Fruit fly (Drosophila melanogaster) whole organism, embryonic: ENCODE data around the gene CG14535.

Source experiments
- Asciz ChIP-seq: fragments of 200-800 bp; sonication (Bioruptor generic); optimal IDR thresholded peaks from 2 replicates; lab custom pipeline; 2017; ENCODE audit warnings: missing biosample characterization, mild to moderate bottlenecking, missing genetic modification characterization, missing genetic modification reagents
- CG12236 ChIP-seq: fragments of 200-800 bp; sonication (Bioruptor generic); optimal IDR thresholded peaks from 2 replicates; lab custom pipeline; 2016; ENCODE audit warnings: missing biosample characterization, missing genetic modification characterization
- CG13624 ChIP-seq: fragments of 200-800 bp; sonication (Bioruptor generic); optimal IDR thresholded peaks from 2 replicates; lab custom pipeline; 2016; ENCODE audit warnings: missing biosample characterization, missing genetic modification characterization
- CG13894 ChIP-seq: fragments of 200-800 bp; sonication (Bioruptor generic); optimal IDR thresholded peaks from 3 replicates; lab custom pipeline; 2018; ENCODE audit warnings: missing biosample characterization, mild to moderate bottlenecking, missing genetic modification characterization, moderate library complexity
- CG14667 ChIP-seq: fragments of 200-800 bp; sonication (Bioruptor generic); IDR thresholded peaks from 2 replicates; pipeline ENCODE4 v1.3.6; 2022; ENCODE audit warnings: missing biosample characterization, missing genetic modification characterization
- CG14965 ChIP-seq: fragments of 200-800 bp; sonication (Bioruptor generic); optimal IDR thresholded peaks from 2 replicates; lab custom pipeline; 2016; ENCODE audit warnings: missing biosample characterization, missing genetic modification characterization, borderline replicate concordance
- CG1647 ChIP-seq: fragments of 200-800 bp; sonication (Bioruptor generic); optimal IDR thresholded peaks from 3 replicates; lab custom pipeline; 2016; ENCODE audit warnings: missing biosample characterization, missing genetic modification characterization
- CG16779 ChIP-seq: fragments of 200-800 bp; sonication (Bioruptor generic); IDR thresholded peaks from 2 replicates; pipeline ENCODE4 v1.3.6; 2022; ENCODE audit warnings: missing biosample characterization, missing genetic modification characterization
- CG17359 ChIP-seq: fragments of 200-800 bp; sonication (Bioruptor generic); optimal IDR thresholded peaks from 3 replicates; lab custom pipeline; 2018; ENCODE audit warnings: missing biosample characterization, mild to moderate bottlenecking, missing genetic modification characterization, moderate library complexity
- CG17568 ChIP-seq: fragments of 200-800 bp; sonication (Bioruptor generic); optimal IDR thresholded peaks from 2 replicates; lab custom pipeline; 2018; ENCODE audit warnings: missing biosample characterization, mild to moderate bottlenecking, missing genetic modification characterization, moderate library complexity
- CG2120 ChIP-seq: fragments of 200-800 bp; sonication (Bioruptor generic); optimal IDR thresholded peaks from 3 replicates; lab custom pipeline; 2016; ENCODE audit warnings: missing biosample characterization, missing genetic modification characterization
- CG2875 ChIP-seq: fragments of 200-800 bp; sonication (Bioruptor generic); optimal IDR thresholded peaks from 2 replicates; lab custom pipeline; 2017; ENCODE audit warnings: missing biosample characterization, mild to moderate bottlenecking, missing genetic modification characterization, missing genetic modification reagents
- CG31224 ChIP-seq: fragments of 200-800 bp; sonication (Bioruptor generic); IDR thresholded peaks from 2 replicates; pipeline ENCODE4 v1.3.6; 2022; ENCODE audit warnings: missing biosample characterization, missing genetic modification characterization
- CG31365 ChIP-seq: fragments of 200-800 bp; sonication (Bioruptor generic); optimal IDR thresholded peaks from 2 replicates; lab custom pipeline; 2018; ENCODE audit warnings: missing biosample characterization, mild to moderate bottlenecking, missing genetic modification characterization
- CG3281 ChIP-seq: fragments of 200-800 bp; sonication (Bioruptor generic); optimal IDR thresholded peaks from 3 replicates; lab custom pipeline; 2017; ENCODE audit warnings: missing biosample characterization, mild to moderate bottlenecking, missing genetic modification characterization
- CG3407 ChIP-seq: fragments of 200-800 bp; sonication (Bioruptor generic); optimal IDR thresholded peaks from 2 replicates; lab custom pipeline; 2018; ENCODE audit warnings: missing biosample characterization, mild to moderate bottlenecking, missing genetic modification characterization
- CG4282 ChIP-seq: fragments of 200-800 bp; sonication (Bioruptor generic); optimal IDR thresholded peaks from 2 replicates; lab custom pipeline; 2016; ENCODE audit warnings: missing biosample characterization, missing genetic modification characterization
- CG4730 ChIP-seq: fragments of 200-800 bp; sonication (Bioruptor generic); IDR thresholded peaks from 2 replicates; pipeline ENCODE4 v1.3.6; 2022; ENCODE audit warnings: missing biosample characterization, missing genetic modification characterization
- CG4854 ChIP-seq: fragments of 200-800 bp; sonication (Bioruptor generic); optimal IDR thresholded peaks from 2 replicates; lab custom pipeline; 2016; ENCODE audit warnings: missing biosample characterization, missing genetic modification characterization, inconsistent platforms
- CG7271 ChIP-seq: fragments of 200-800 bp; sonication (Bioruptor generic); optimal IDR thresholded peaks from 2 replicates; lab custom pipeline; 2018; ENCODE audit warnings: missing biosample characterization, mild to moderate bottlenecking, missing genetic modification characterization, moderate library complexity
- CG7556 ChIP-seq: fragments of 200-800 bp; sonication (Bioruptor generic); optimal IDR thresholded peaks from 2 replicates; lab custom pipeline; 2017; ENCODE audit warnings: missing biosample characterization, mild to moderate bottlenecking, missing genetic modification characterization
- CG8359 ChIP-seq: fragments of 200-800 bp; sonication (Bioruptor generic); optimal IDR thresholded peaks from 2 replicates; lab custom pipeline; 2017; ENCODE audit warnings: missing biosample characterization, mild to moderate bottlenecking, missing genetic modification characterization, borderline replicate concordance
- CkIIα-i1 ChIP-seq: fragments of 200-800 bp; sonication (Bioruptor generic); IDR thresholded peaks from 2 replicates; pipeline ENCODE4 v1.3.6; 2022; ENCODE audit warnings: missing biosample characterization, missing genetic modification characterization
- Dbx ChIP-seq: fragments of 200-800 bp; sonication (Bioruptor generic); IDR thresholded peaks from 3 replicates; pipeline ENCODE4 v1.3.6; 2022; ENCODE audit warnings: missing biosample characterization, missing genetic modification characterization
- Eip74EF ChIP-seq, 2 experiments: fragments of 200-800 bp in 1 of 2; fragments of >200 bp in 1 of 2; sonication (Bioruptor generic) in 1 of 2; optimal IDR thresholded peaks; 2 replicates each; lab custom pipeline; 2017 to 2019; ENCODE audit warnings: missing biosample characterization in 2 of 2, missing genetic modification characterization in 2 of 2, mild to moderate bottlenecking in 1 of 2, moderate library complexity in 1 of 2
- Ets65A ChIP-seq: fragments of 200-800 bp; sonication (Bioruptor generic); peaks from one replicate; lab custom pipeline; 2016; ENCODE audit warnings: missing biosample characterization, missing genetic modification characterization
- Hand ChIP-seq: fragments of 200-800 bp; sonication (Bioruptor generic); optimal IDR thresholded peaks from 2 replicates; lab custom pipeline; 2017; ENCODE audit warnings: mild to moderate bottlenecking, missing biosample characterization, missing genetic modification reagents, missing genetic modification characterization
- Hr51 ChIP-seq, 2 experiments: fragments of 200-800 bp; sonication (Bioruptor generic); optimal IDR thresholded peaks; 2 replicates in 1 of 2; 3 replicates in 1 of 2; lab custom pipeline; 2016 to 2018; ENCODE audit warnings: missing biosample characterization in 2 of 2, missing genetic modification characterization in 2 of 2, mild to moderate bottlenecking in 1 of 2, moderate library complexity in 1 of 2
- Lpt ChIP-seq: fragments of >200 bp; optimal IDR thresholded peaks from 2 replicates; lab custom pipeline; 2018; ENCODE audit warnings: missing biosample characterization, missing genetic modification characterization
- Myb ChIP-seq: fragments of 200-800 bp; sonication (Bioruptor generic); optimal IDR thresholded peaks from 2 replicates; lab custom pipeline; 2016; ENCODE audit warnings: missing biosample characterization, missing genetic modification characterization
- NfI ChIP-seq: fragments of 200-800 bp; sonication (Bioruptor generic); optimal IDR thresholded peaks from 3 replicates; lab custom pipeline; 2018; ENCODE audit warnings: missing biosample characterization, mild to moderate bottlenecking, missing genetic modification characterization, moderate library complexity
- Usf ChIP-seq: fragments of 200-800 bp; sonication (Bioruptor generic); optimal IDR thresholded peaks from 2 replicates; lab custom pipeline; 2017; ENCODE audit warnings: missing genotype, missing biosample characterization, missing genetic modification characterization
- ab ChIP-seq: fragments of 200-800 bp; sonication (Bioruptor generic); optimal IDR thresholded peaks from 2 replicates; lab custom pipeline; 2016; ENCODE audit warnings: missing biosample characterization, missing genetic modification characterization
- ash1 ChIP-seq: fragments of 200-800 bp; sonication (Bioruptor generic); optimal IDR thresholded peaks from 2 replicates; lab custom pipeline; 2018; ENCODE audit warnings: missing biosample characterization, mild to moderate bottlenecking, missing genetic modification characterization
- chm ChIP-seq: fragments of 200-800 bp; sonication (Bioruptor generic); IDR thresholded peaks from 2 replicates; pipeline ENCODE4 v1.3.6; 2022; ENCODE audit warnings: missing biosample characterization, missing genetic modification characterization
- dati ChIP-seq: fragments of 200-800 bp; sonication (Bioruptor generic); IDR thresholded peaks from 2 replicates; pipeline ENCODE4 v1.3.6; 2022; ENCODE audit warnings: missing biosample characterization, missing genetic modification characterization
- dmrt11E ChIP-seq: fragments of 200-800 bp; sonication (Bioruptor generic); optimal IDR thresholded peaks from 3 replicates; lab custom pipeline; 2018; ENCODE audit warnings: missing biosample characterization, mild to moderate bottlenecking, missing genetic modification characterization, moderate library complexity
- ftz-f1 ChIP-seq: fragments of 200-800 bp; sonication (Bioruptor generic); optimal IDR thresholded peaks from 2 replicates; lab custom pipeline; 2016; ENCODE audit warnings: missing biosample characterization, missing genetic modification characterization
- inv ChIP-seq: fragments of 200-800 bp; sonication (Bioruptor generic); IDR thresholded peaks from 2 replicates; pipeline ENCODE4 v1.3.6; 2022; ENCODE audit warnings: missing biosample characterization, missing genetic modification characterization; ENCODE audit not compliant: partially characterized antibody
- ken ChIP-seq: fragments of 200-800 bp; sonication (Bioruptor generic); IDR thresholded peaks from 3 replicates; pipeline ENCODE4 v1.3.6; 2022; ENCODE audit warnings: missing biosample characterization, missing genetic modification characterization
- nau ChIP-seq: fragments of 200-800 bp; sonication (Bioruptor generic); optimal IDR thresholded peaks from 3 replicates; lab custom pipeline; 2017; ENCODE audit warnings: missing biosample characterization, mild to moderate bottlenecking, missing genetic modification characterization, missing genetic modification reagents
- oc ChIP-seq: fragments of 200-800 bp; sonication (Bioruptor generic); optimal IDR thresholded peaks from 2 replicates; lab custom pipeline; 2018; ENCODE audit warnings: missing biosample characterization, mild to moderate bottlenecking, missing genetic modification characterization, moderate library complexity
- schlank ChIP-seq: fragments of 200-800 bp; sonication (Bioruptor generic); optimal IDR thresholded peaks from 2 replicates; lab custom pipeline; 2018; ENCODE audit warnings: missing biosample characterization, mild to moderate bottlenecking, missing genetic modification characterization
- trem ChIP-seq: fragments of 200-800 bp; optimal IDR thresholded peaks from 3 replicates; lab custom pipeline; 2019; ENCODE audit warnings: missing biosample characterization, mild to moderate bottlenecking, missing genetic modification characterization, moderate library complexity
- tup ChIP-seq: fragments of 200-800 bp; sonication (Bioruptor generic); optimal IDR thresholded peaks from 2 replicates; lab custom pipeline; 2016; ENCODE audit warnings: missing biosample characterization, mild to moderate bottlenecking, missing genetic modification characterization, moderate library complexity
- zen2 ChIP-seq: fragments of 200-800 bp; sonication (Bioruptor generic); IDR thresholded peaks from 3 replicates; pipeline ENCODE4 v1.3.6; 2022; ENCODE audit warnings: missing biosample characterization, missing genetic modification characterization; ENCODE audit not compliant: partially characterized antibody
- zfh2 ChIP-seq: fragments of 200-800 bp; sonication (Bioruptor generic); optimal IDR thresholded peaks from 2 replicates; lab custom pipeline; 2016; ENCODE audit warnings: missing biosample characterization, missing genetic modification characterization

Gene CG14535

dm6 chr2L:7827045-7828004, 27.9 kb downstream of the CG14535 start, which contains the start of the genes Rack1 and mts (continued):
- no peak for TF ChIP-seq oc (tag; lab: Kevin White, UChicago)
- TF ChIP-seq zfh2 (GFP tag; lab: Kevin White, UChicago) = peak; percentile 65
- no peak for TF ChIP-seq CG4282
- peak; percentile 95 for TF ChIP-seq Ets65A
- TF ChIP-seq CG16779 = peak; percentile 78
- TF ChIP-seq CG4730 (GFP tag; lab: Robert Waterston, UW) = peak; percentile 59
- TF ChIP-seq CG4854 = peak; percentile 60
- TF ChIP-seq ftz-f1 (GFP tag; lab: Kevin White, UChicago) = no peak
- no peak for TF ChIP-seq zen2 (GFP tag; lab: Robert Waterston, UW)
- TF ChIP-seq ken (GFP tag; lab: Robert Waterston, UW) = peak; percentile 90
- TF ChIP-seq CG14667 (GFP tag; lab: Robert Waterston, UW) = peak; percentile 33; the same call in 1 of the 2 replicates
- peak; percentile 48 for TF ChIP-seq trem
- TF ChIP-seq Lpt (GFP tag; lab: Kevin White, UChicago) = no peak
- TF ChIP-seq CG12236 (GFP tag; lab: Kevin White, UChicago) = peak; percentile 60
- TF ChIP-seq CG2875 (GFP tag; lab: Kevin White, UChicago) = peak; percentile 79
- TF ChIP-seq Myb (GFP tag; lab: Kevin White, UChicago) = peak; percentile 71
- peak; percentile 42 for TF ChIP-seq CG1647 (GFP tag; lab: Kevin White, UChicago)
- TF ChIP-seq CG2120 (GFP tag; lab: Kevin White, UChicago) = peak; percentile 69
- peak; percentile 90 for TF ChIP-seq CG3281 (GFP tag; lab: Kevin White, UChicago)
- peak; percentile 84 for TF ChIP-seq CG17359 (tag; lab: Kevin White, UChicago)
- peak; percentile 63 for TF ChIP-seq CG31224
- peak; percentile 59 for TF ChIP-seq CG7556 (GFP tag; lab: Kevin White, UChicago)
- TF ChIP-seq schlank (tag; lab: Kevin White, UChicago) = peak; percentile 90
- TF ChIP-seq CkIIα-i1 (GFP tag; lab: Robert Waterston, UW) = 0 out of 2 replicates have a peak, but pooled peaks have one; percentile 7
- peak; percentile 93 for TF ChIP-seq Dbx (GFP tag; lab: Robert Waterston, UW)
- TF ChIP-seq CG31365 (tag; lab: Kevin White, UChicago) = peak; percentile 82
- TF ChIP-seq dati = peak; percentile 61; the same call in 1 of the 2 replicates
- TF ChIP-seq chm = peak; percentile 92
- no peak for TF ChIP-seq CG14965 (GFP tag; lab: Kevin White, UChicago)
- peak; percentile 88 for TF ChIP-seq nau (GFP tag; lab: Kevin White, UChicago)
- peak; percentile 67 for TF ChIP-seq dmrt11E (tag; lab: Kevin White, UChicago)
- TF ChIP-seq Hand (GFP tag; lab: Kevin White, UChicago) = peak; percentile 75
- peak; percentile 93 for TF ChIP-seq NfI (GFP tag; lab: Kevin White, UChicago)
- TF ChIP-seq ash1 (GFP tag; lab: Kevin White, UChicago) = peak; percentile 90
- TF ChIP-seq CG13894 (tag; lab: Kevin White, UChicago) = peak; percentile 80
- TF ChIP-seq tup (GFP tag; lab: Kevin White, UChicago) = peak; percentile 64
- TF ChIP-seq CG3407 = peak; percentile 80
- TF ChIP-seq Usf (GFP tag; lab: Kevin White, UChicago) = peak; percentile 73
- peak; percentile 74 for TF ChIP-seq CG8359 (GFP tag; lab: Kevin White, UChicago)
- TF ChIP-seq Asciz (GFP tag; lab: Kevin White, UChicago) = peak; percentile 87
- peak in 1 of 2 experiments; percentile 58 for TF ChIP-seq Eip74EF (GFP tag; optimal IDR thresholded peaks at IDR 0.05; lab: Kevin White, UChicago)
- peak; percentile 93 for TF ChIP-seq CG7271
- peak; percentile 46 for TF ChIP-seq ab (GFP tag; lab: Kevin White, UChicago)
- peak; percentile 30; the same call in 1 of the 2 replicates for TF ChIP-seq inv
- TF ChIP-seq Hr51 (GFP tag; optimal IDR thresholded peaks at IDR 0.05; lab: Kevin White, UChicago) = peak; percentile 67 to 76
- TF ChIP-seq CG17568 (GFP tag; lab: Kevin White, UChicago) = peak; percentile 88
- TF ChIP-seq CG13624 (GFP tag; lab: Kevin White, UChicago) = peak; percentile 70
